Worm (Caenorhabditis elegans): Measurements from ENCODE around the gene F58E6.6.

- TF ChIP-seq nhr-237 (tag; optimal IDR thresholded peaks at IDR 0.05) (no peak), fkh-10 (GFP tag; optimal IDR thresholded peaks at IDR 0.05) (no peak), nhr-28 (tag; optimal IDR thresholded peaks at IDR 0.05) (no peak), ZK337.2 (GFP tag; IDR thresholded peaks at IDR 0.05) (no peak), F26F4.8 (GFP tag; conservative IDR thresholded peaks at IDR 0.05) (no peak), mep-1 (tag; optimal IDR thresholded peaks at IDR 0.05) (no peak), lin-1 (GFP tag; IDR thresholded peaks at IDR 0.05) (no peak), ama-1 (optimal IDR thresholded peaks at IDR 0.05) (no peak), hlh-11 (tag; optimal IDR thresholded peaks at IDR 0.05) (no peak), dpl-1 (GFP tag; optimal IDR thresholded peaks at IDR 0.05) (no peak), nhr-77 (tag; optimal IDR thresholded peaks at IDR 0.05) (no peak), ZK546.5 (tag; optimal IDR thresholded peaks at IDR 0.05) (no peak), tag-97 (GFP tag; IDR thresholded peaks at IDR 0.05) (no peak)
Observed at ce11 chrV:9754459-9754858, 1.6 kb upstream of the F58E6.6 start, which contains the start of gene F58E6.5.

Data from whole organism, L4 larva.